Fruit fly (Drosophila melanogaster): ENCODE measurements around the gene TAF1B.

The TAF1B gene

DNA sequence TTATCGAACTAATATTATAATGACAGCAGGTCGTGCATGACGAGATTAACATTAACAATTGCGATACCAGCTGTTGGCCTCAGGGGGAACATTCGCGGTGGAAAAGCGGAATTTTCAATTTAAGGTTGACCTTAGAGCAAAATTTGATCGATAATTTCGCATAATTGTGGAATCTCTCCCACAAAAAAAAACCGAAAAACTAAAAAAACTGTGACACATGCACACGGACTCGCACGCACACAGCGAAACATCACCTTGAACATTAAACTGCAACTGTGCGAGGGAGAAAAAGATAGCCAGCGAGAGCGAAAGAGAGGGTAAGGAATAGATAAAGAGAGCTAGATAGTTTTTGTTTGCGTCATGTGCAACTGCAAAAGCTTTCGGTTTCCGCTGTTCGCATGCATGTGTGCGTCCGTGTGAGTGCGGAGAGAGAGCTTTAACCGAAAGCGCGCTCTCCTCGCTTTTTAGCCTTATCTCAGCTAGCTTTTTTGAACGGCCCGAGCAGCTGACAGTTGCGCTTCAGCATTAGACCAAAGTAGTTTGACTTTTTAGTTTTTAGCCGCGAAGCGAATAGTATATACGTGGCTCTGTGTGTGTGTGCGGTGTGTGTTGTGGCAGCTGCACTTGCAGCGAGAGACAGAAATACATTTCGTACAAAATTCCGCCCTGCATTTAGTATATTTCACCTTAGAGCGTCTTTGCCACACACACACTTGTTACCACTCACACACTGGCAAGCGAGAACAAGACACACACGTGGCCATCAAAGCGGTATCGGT is 50.5 kb downstream of the TAF1B start (continued):
- TF ChIP-seq CG6654 (GFP tag; optimal IDR thresholded peaks at IDR 0.05) (no peak), insv (GFP tag; optimal IDR thresholded peaks at IDR 0.05) (no peak), CG5245 (GFP tag; optimal IDR thresholded peaks at IDR 0.05) (no peak), crol (GFP tag; IDR thresholded peaks at IDR 0.05) (no peak), CG32772 (GFP tag; IDR thresholded peaks at IDR 0.05) (no peak), esg (GFP tag; conservative IDR thresholded peaks at IDR 0.05) (no peak), Atf-2 (GFP tag; optimal IDR thresholded peaks at IDR 0.05) (no peak), CG10274 (GFP tag; optimal IDR thresholded peaks at IDR 0.05) (no peak), nom (GFP tag; optimal IDR thresholded peaks at IDR 0.05) (peak; percentile 23), otp (GFP tag; IDR thresholded peaks at IDR 0.05) (no peak), CHES-1-like (GFP tag; optimal IDR thresholded peaks at IDR 0.05) (no peak), Blimp-1 (GFP tag; optimal IDR thresholded peaks at IDR 0.05) (no peak), sim (GFP tag; IDR thresholded peaks at IDR 0.05) (no peak), sob (GFP tag; IDR thresholded peaks at IDR 0.05) (peak; percentile 55), hkb (optimal IDR thresholded peaks at IDR 0.05) (no peak), hkb (GFP tag; IDR thresholded peaks at IDR 0.05) (peak; percentile 30), CG7987 (GFP tag; optimal IDR thresholded peaks at IDR 0.05) (no peak), ato (GFP tag; IDR thresholded peaks at IDR 0.05; ENCODE audit: partially characterized antibody) (no peak), kay (GFP tag; optimal IDR thresholded peaks at IDR 0.05) (peak; percentile 29), NFAT (GFP tag; IDR thresholded peaks at IDR 0.05) (no peak), CG1832 (GFP tag; optimal IDR thresholded peaks at IDR 0.05) (peak; percentile 55), CG13424 (tag; optimal IDR thresholded peaks at IDR 0.05) (no peak), CG1233 (GFP tag; optimal IDR thresholded peaks at IDR 0.05) (no peak), NK7.1 (GFP tag; optimal IDR thresholded peaks at IDR 0.05) (no peak), Hey (tag; optimal IDR thresholded peaks at IDR 0.05) (no peak), CG4854 (GFP tag; optimal IDR thresholded peaks at IDR 0.05) (no peak), Sry-β (GFP tag; optimal IDR thresholded peaks at IDR 0.05) (no peak), H15 (GFP tag; IDR thresholded peaks at IDR 0.05) (no peak), Elba2 (GFP tag; optimal IDR thresholded peaks at IDR 0.05) (no peak), ap (GFP tag; IDR thresholded peaks at IDR 0.05) (no peak), Spps (tag; optimal IDR thresholded peaks at IDR 0.05) (no peak), br (optimal IDR thresholded peaks at IDR 0.05) (no peak), dati (GFP tag; IDR thresholded peaks at IDR 0.05) (no peak), peb (GFP tag; IDR thresholded peaks at IDR 0.05) (no peak), ara (GFP tag; IDR thresholded peaks at IDR 0.05) (0 out of 2 replicates have a peak, but pooled peaks have one; percentile 12), Abd-B (GFP tag; optimal IDR thresholded peaks at IDR 0.05) (no peak), hbn (GFP tag; IDR thresholded peaks at IDR 0.05; ENCODE audit: partially characterized antibody) (no peak), Hmr (GFP tag; optimal IDR thresholded peaks at IDR 0.05) (peak; percentile 28), CG3407 (GFP tag; optimal IDR thresholded peaks at IDR 0.05) (no peak), PHDP (tag; optimal IDR thresholded peaks at IDR 0.05) (no peak), gsb (GFP tag; IDR thresholded peaks at IDR 0.05) (no peak), slp2 (GFP tag; optimal IDR thresholded peaks at IDR 0.05) (no peak), da (GFP tag; optimal IDR thresholded peaks at IDR 0.05) (no peak), pho (GFP tag; optimal IDR thresholded peaks at IDR 0.05) (no peak), vnd (GFP tag; IDR thresholded peaks at IDR 0.05; ENCODE audit: partially characterized antibody) (no peak), CG3163 (GFP tag; optimal IDR thresholded peaks at IDR 0.05) (peak; percentile 9), CG3847 (GFP tag; IDR thresholded peaks at IDR 0.05) (no peak), CG4730 (GFP tag; IDR thresholded peaks at IDR 0.05) (no peak), dpn (GFP tag; optimal IDR thresholded peaks at IDR 0.05) (no peak), CG10431 (GFP tag; optimal IDR thresholded peaks at IDR 0.05) (no peak), CG10543 (GFP tag; optimal IDR thresholded peaks at IDR 0.05) (no peak)
